Worm (Caenorhabditis elegans) whole organism, young adult: ENCODE measurements around the gene Y116A8C.23.

Experiments used
- attf-3 ChIP-seq: fragments of 200-800 bp; sonication (Bioruptor generic); conservative IDR thresholded peaks from 2 replicates; pipeline ENCODE4 v1.3.6; 2022; ENCODE audit warnings: missing genetic modification reagents, missing genetic modification characterization, missing compliant biosample characterization
- hlh-12 ChIP-seq: sonication (generic microtip); optimal IDR thresholded peaks from 2 replicates; lab custom pipeline; 2016; ENCODE audit warnings: missing genetic modification characterization, missing compliant biosample characterization
- hmg-1.2 ChIP-seq: fragments of 200-800 bp; sonication (Bioruptor generic); IDR thresholded peaks from 2 replicates; pipeline ENCODE4 v1.3.6; 2022; ENCODE audit warnings: missing genetic modification reagents, missing genetic modification characterization, missing compliant biosample characterization
- lsy-27 ChIP-seq: sonication (generic microtip); optimal IDR thresholded peaks from 2 replicates; lab custom pipeline; 2017; ENCODE audit warnings: missing genetic modification characterization, mild to moderate bottlenecking, missing compliant biosample characterization, antibody characterized with exemption, missing genotype, borderline replicate concordance; ENCODE audit not compliant: insufficient read depth
- nhr-120 ChIP-seq: fragments of 200-800 bp; sonication (Bioruptor generic); IDR thresholded peaks from 2 replicates; pipeline ENCODE4 v1.3.6; 2022; ENCODE audit warnings: missing genetic modification characterization, missing compliant biosample characterization
- nhr-90 ChIP-seq: sonication (generic microtip); optimal IDR thresholded peaks from 2 replicates; lab custom pipeline; 2016; ENCODE audit warnings: missing genotype, mild to moderate bottlenecking, missing genetic modification characterization, missing compliant biosample characterization
- snpc-4 ChIP-seq, 5 experiments: fragments of 150-350 bp in 1 of 5; sonication (generic microtip) in 4 of 5; optimal IDR thresholded peaks; 2 replicates each; lab custom pipeline; 2014 to 2018; ENCODE audit warnings: missing genetic modification characterization in 5 of 5, missing biosample characterization in 3 of 5, antibody characterized with exemption in 2 of 5, mild to moderate bottlenecking in 2 of 5, missing compliant biosample characterization in 2 of 5, missing genotype in 2 of 5, moderate library complexity in 2 of 5, missing genetic modification reagents in 1 of 5
- unc-62 ChIP-seq: fragments of 150-350 bp; optimal IDR thresholded peaks from 2 replicates; lab custom pipeline; 2014; ENCODE audit warnings: missing biosample characterization, missing genetic modification reagents, missing genetic modification characterization

ce11 chrIV:17093701-17094100, 40.3 kb downstream of the Y116A8C.23 start, which contains the start of gene Y116A8C.29:
- no peak for TF ChIP-seq nhr-120
- no peak for TF ChIP-seq lsy-27 (tag; lab: Kevin White, UChicago)
- TF ChIP-seq snpc-4 (GFP tag; optimal IDR thresholded peaks at IDR 0.05; lab: Kevin White, UChicago) = no peak
- no peak for TF ChIP-seq snpc-4 (tag; optimal IDR thresholded peaks at IDR 0.05; lab: Kevin White, UChicago)
- TF ChIP-seq attf-3 (GFP tag; lab: Robert Waterston, UW) = no peak
- no peak for TF ChIP-seq hlh-12 (tag; lab: Kevin White, UChicago)
- TF ChIP-seq nhr-90 (tag; lab: Kevin White, UChicago) = no peak
- no peak for TF ChIP-seq unc-62 (GFP tag; lab: Kevin White, UChicago)
- TF ChIP-seq hmg-1.2 (GFP tag; lab: Robert Waterston, UW) = peak; percentile 7; the same call in 1 of the 2 replicates
